Worm (Caenorhabditis elegans) whole organism, L2 larva: ENCODE measurements around the gene srh-3.

Experiments used
- R02D3.7 ChIP-seq: fragments of 150-350 bp; optimal IDR thresholded peaks from 2 replicates; lab custom pipeline; 2014; ENCODE audit warnings: missing biosample characterization, missing genetic modification characterization
- Y55F3AM.14 ChIP-seq: fragments of 200-800 bp; sonication (Bioruptor generic); optimal IDR thresholded peaks from 2 replicates; lab custom pipeline; 2018; ENCODE audit warnings: mild to moderate bottlenecking, missing genetic modification characterization, missing compliant biosample characterization
- alr-1 ChIP-seq: fragments of 150-350 bp; optimal IDR thresholded peaks from 2 replicates; lab custom pipeline; 2014; ENCODE audit warnings: missing biosample characterization, missing genetic modification characterization
- ama-1 ChIP-seq: fragments of 150-350 bp; optimal IDR thresholded peaks from 2 replicates; lab custom pipeline; 2018; ENCODE audit warnings: inconsistent platforms
- blmp-1 ChIP-seq: sonication (generic microtip); optimal IDR thresholded peaks from 2 replicates; lab custom pipeline; 2017; ENCODE audit warnings: missing genetic modification characterization, mild to moderate bottlenecking, missing compliant biosample characterization, antibody characterized with exemption, moderate library complexity; ENCODE audit not compliant: insufficient read depth
- elt-1 ChIP-seq: fragments of 150-350 bp; optimal IDR thresholded peaks from 2 replicates; lab custom pipeline; 2014; ENCODE audit warnings: missing biosample characterization, missing genetic modification characterization
- elt-3 ChIP-seq: sonication (generic microtip); optimal IDR thresholded peaks from 2 replicates; lab custom pipeline; 2017; ENCODE audit warnings: missing biosample characterization, missing genetic modification characterization
- lsy-2 ChIP-seq, 2 experiments: fragments of 150-350 bp in 1 of 2; sonication (generic microtip) in 1 of 2; optimal IDR thresholded peaks; 2 replicates each; lab custom pipeline; 2014 to 2017; ENCODE audit warnings: missing biosample characterization in 2 of 2, missing genetic modification characterization in 2 of 2
- mab-5 ChIP-seq: fragments of 150-350 bp; optimal IDR thresholded peaks from 2 replicates; lab custom pipeline; 2014; ENCODE audit warnings: missing biosample characterization, missing genetic modification characterization
- mdl-1 ChIP-seq, 2 experiments: fragments of 150-350 bp in 1 of 2; sonication (generic microtip) in 1 of 2; optimal IDR thresholded peaks; 2 replicates each; lab custom pipeline; 2017; ENCODE audit warnings: missing biosample characterization in 2 of 2, missing genetic modification characterization in 2 of 2
- nhr-12 ChIP-seq: fragments of 150-350 bp; optimal IDR thresholded peaks from 2 replicates; lab custom pipeline; 2014; ENCODE audit warnings: missing biosample characterization, missing genetic modification characterization
- nhr-129 ChIP-seq: fragments of 150-350 bp; optimal IDR thresholded peaks from 2 replicates; lab custom pipeline; 2014; ENCODE audit warnings: missing biosample characterization, missing genetic modification characterization
- nhr-25 ChIP-seq: fragments of 150-350 bp; sonication (generic microtip); optimal IDR thresholded peaks from 3 replicates; lab custom pipeline; 2014; ENCODE audit warnings: missing biosample characterization, missing genetic modification characterization
- nhr-6 ChIP-seq: fragments of 150-350 bp; optimal IDR thresholded peaks from 2 replicates; lab custom pipeline; 2014; ENCODE audit warnings: missing biosample characterization, missing genetic modification characterization
- nhr-77 ChIP-seq: fragments of 150-350 bp; optimal IDR thresholded peaks from 2 replicates; lab custom pipeline; 2014; ENCODE audit warnings: missing biosample characterization, missing genetic modification characterization
- skn-1 ChIP-seq: sonication (generic microtip); optimal IDR thresholded peaks from 2 replicates; lab custom pipeline; 2017; ENCODE audit warnings: missing biosample characterization, missing genetic modification characterization
- sma-3 ChIP-seq: sonication (generic microtip); optimal IDR thresholded peaks from 2 replicates; lab custom pipeline; 2016; ENCODE audit warnings: missing genetic modification reagents, missing genetic modification characterization, missing compliant biosample characterization
- snpc-4 ChIP-seq: fragments of 150-350 bp; optimal IDR thresholded peaks from 2 replicates; lab custom pipeline; 2014; ENCODE audit warnings: missing biosample characterization, missing genetic modification characterization
- unc-55 ChIP-seq: fragments of 150-350 bp; sonication (generic microtip); optimal IDR thresholded peaks from 3 replicates; lab custom pipeline; 2014; ENCODE audit warnings: missing biosample characterization, missing genetic modification reagents, missing genetic modification characterization
- zag-1 ChIP-seq: fragments of 150-350 bp; optimal IDR thresholded peaks from 2 replicates; lab custom pipeline; 2014; ENCODE audit warnings: missing biosample characterization, missing genetic modification characterization
- ztf-4 ChIP-seq: fragments of 150-350 bp; optimal IDR thresholded peaks from 2 replicates; lab custom pipeline; 2014; ENCODE audit warnings: missing biosample characterization, missing genetic modification characterization

Gene srh-3

DNA sequence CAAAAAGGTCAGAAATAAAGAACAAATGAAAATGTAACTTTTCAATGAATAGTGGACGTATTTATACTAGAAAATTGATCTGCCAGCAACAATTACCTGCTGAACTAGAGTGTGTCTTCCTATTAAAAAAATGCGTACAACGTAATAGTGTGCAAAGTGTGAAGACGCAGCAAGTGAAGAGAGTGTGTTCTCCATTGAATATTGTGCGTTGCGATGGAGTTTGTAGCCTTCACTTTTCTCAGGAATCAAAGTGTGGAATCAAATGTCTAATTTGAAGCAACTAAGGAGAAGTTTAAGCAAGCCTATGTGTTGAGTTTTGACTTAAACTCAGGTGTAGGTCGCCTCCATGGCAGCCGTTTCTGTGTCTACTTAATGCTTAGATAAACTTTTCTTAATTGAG lies 49.5 kb downstream of the srh-3 start, which contains the start of gene gst-21:
TSS of gene gst-21 (minus strand) at position 101 of the 400 bp plus-strand sequence.
- TF ChIP-seq ama-1 (lab: Kevin White, UChicago) (no peak), lsy-2 (tag; optimal IDR thresholded peaks at IDR 0.05; lab: Kevin White, UChicago) (no peak), ztf-4 (tag; lab: Kevin White, UChicago) (no peak), mab-5 (tag; lab: Kevin White, UChicago) (no peak), sma-3 (GFP tag; lab: Kevin White, UChicago) (no peak), nhr-77 (tag; lab: Kevin White, UChicago) (no peak)

DNA sequence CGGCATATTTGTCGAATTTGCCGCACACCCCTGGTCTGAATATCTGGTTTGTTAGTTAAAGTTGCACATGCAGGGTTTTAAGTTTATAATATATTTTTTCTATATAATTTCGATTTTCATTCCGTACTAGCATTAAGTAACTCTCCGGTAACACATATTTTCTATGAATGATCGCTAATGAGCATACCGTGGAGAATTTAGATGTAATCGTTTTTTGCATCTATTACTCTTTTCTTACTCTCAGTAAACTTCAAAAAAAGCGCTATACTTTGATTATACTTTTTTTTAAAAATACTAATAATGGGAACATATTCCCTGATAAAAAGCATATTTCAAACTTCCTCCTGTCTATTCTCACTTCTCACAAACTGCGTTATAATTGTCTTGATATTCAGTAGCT lies 52.2 kb downstream of the srh-3 start, which contains the start of gene str-160:
TSS of gene str-160 (plus strand) at position 301 of the 400 bp plus-strand sequence.
- TF ChIP-seq elt-3 (tag; lab: Kevin White, UChicago) (no peak), nhr-6 (tag; lab: Kevin White, UChicago) (no peak), snpc-4 (tag; lab: Kevin White, UChicago) (no peak), nhr-129 (tag; lab: Kevin White, UChicago) (no peak), unc-55 (GFP tag; lab: Kevin White, UChicago) (no peak), blmp-1 (no peak), R02D3.7 (tag; lab: Kevin White, UChicago) (no peak), nhr-12 (no peak), sma-3 (GFP tag; lab: Kevin White, UChicago) (no peak), skn-1 (tag; lab: Kevin White, UChicago) (no peak), zag-1 (tag; lab: Kevin White, UChicago) (no peak), mdl-1 (tag; optimal IDR thresholded peaks at IDR 0.05; lab: Kevin White, UChicago) (no peak), elt-1 (tag; lab: Kevin White, UChicago) (no peak), alr-1 (tag; lab: Kevin White, UChicago) (no peak), Y55F3AM.14 (GFP tag; lab: Kevin White, UChicago) (no peak), nhr-25 (no peak)
